Fruit fly (Drosophila melanogaster): ENCODE data around the gene Rlb1.

Gene Rlb1

dm6 chr3R:9555334-9555974 lies 42.3 kb downstream of the Rlb1 start, which contains the start of the genes CG9386 and BckdhA:
Gene CG9386 (minus strand): TSS chr3R:9555408.
Gene BckdhA (plus strand): TSS chr3R:9555785.
- peak in 1 of 2 experiments; percentile 62 for TF ChIP-seq foxo (GFP tag; optimal IDR thresholded peaks at IDR 0.05)
- no peak for TF ChIP-seq N (GFP tag; optimal IDR thresholded peaks at IDR 0.05)
- TF ChIP-seq Hr78 (GFP tag; optimal IDR thresholded peaks at IDR 0.05): no peak
- no peak for TF ChIP-seq dmrt93B (GFP tag; optimal IDR thresholded peaks at IDR 0.05)
- TF ChIP-seq OdsH (GFP tag; optimal IDR thresholded peaks at IDR 0.05): peak; percentile 21
- no peak for TF ChIP-seq Abd-B (GFP tag; optimal IDR thresholded peaks at IDR 0.05)
- peak; percentile 13 for TF ChIP-seq ey (GFP tag; optimal IDR thresholded peaks at IDR 0.05)
- peak; percentile 31 for TF ChIP-seq HLH106 (tag; optimal IDR thresholded peaks at IDR 0.05)
- no peak for TF ChIP-seq lola (GFP tag; optimal IDR thresholded peaks at IDR 0.05)
- no peak for TF ChIP-seq GATAd (GFP tag; optimal IDR thresholded peaks at IDR 0.05)
- TF ChIP-seq Hnf4 (GFP tag; optimal IDR thresholded peaks at IDR 0.05): no peak
- TF ChIP-seq fru (GFP tag; optimal IDR thresholded peaks at IDR 0.05): peak; percentile 41
- TF ChIP-seq Rel (GFP tag; optimal IDR thresholded peaks at IDR 0.05): no peak
- TF ChIP-seq Rel (tag; optimal IDR thresholded peaks at IDR 0.05): peak; percentile 82
- peak; percentile 54 for TF ChIP-seq rgr (GFP tag; optimal IDR thresholded peaks at IDR 0.05)
- TF ChIP-seq dl (GFP tag; optimal IDR thresholded peaks at IDR 0.05; ENCODE audit: insufficient read depth in 1 of 2, partially characterized antibody in 2 of 2): no peak
- no peak for TF ChIP-seq sv (GFP tag; optimal IDR thresholded peaks at IDR 0.05)
- peak; percentile 48 for TF ChIP-seq Hr83 (GFP tag; optimal IDR thresholded peaks at IDR 0.05; ENCODE audit: poor library complexity, severe bottlenecking)
- TF ChIP-seq brk (GFP tag; optimal IDR thresholded peaks at IDR 0.05): no peak
- peak; percentile 57 for TF ChIP-seq h (GFP tag; optimal IDR thresholded peaks at IDR 0.05)
- no peak for TF ChIP-seq tai (GFP tag; optimal IDR thresholded peaks at IDR 0.05)
- TF ChIP-seq br (GFP tag; optimal IDR thresholded peaks at IDR 0.05): no peak
- TF ChIP-seq Mio (GFP tag; optimal IDR thresholded peaks at IDR 0.05): no peak
- TF ChIP-seq sage (GFP tag; optimal IDR thresholded peaks at IDR 0.05): no peak
- TF ChIP-seq Dfd (GFP tag; optimal IDR thresholded peaks at IDR 0.05): no peak
- TF ChIP-seq CG32264 (GFP tag; optimal IDR thresholded peaks at IDR 0.05): no peak
- no peak for TF ChIP-seq pan (optimal IDR thresholded peaks at IDR 0.05)
- TF ChIP-seq Sp1 (GFP tag; optimal IDR thresholded peaks at IDR 0.05): peak; percentile 48
- TF ChIP-seq Dif (GFP tag; optimal IDR thresholded peaks at IDR 0.05; ENCODE audit: partially characterized antibody): no peak
- TF ChIP-seq usp (GFP tag; optimal IDR thresholded peaks at IDR 0.05): no peak
- TF ChIP-seq psq (GFP tag; optimal IDR thresholded peaks at IDR 0.05): peak; percentile 40
- peak; percentile 48 for TF ChIP-seq woc (GFP tag; optimal IDR thresholded peaks at IDR 0.05)
- no peak for TF ChIP-seq CrebA (GFP tag; optimal IDR thresholded peaks at IDR 0.05; ENCODE audit: borderline replicate concordance)
- no peak for TF ChIP-seq Myc (optimal IDR thresholded peaks at IDR 0.05)
- no peak for TF ChIP-seq CG9705 (GFP tag; optimal IDR thresholded peaks at IDR 0.05)
- no peak for TF ChIP-seq Vsx2 (GFP tag; optimal IDR thresholded peaks at IDR 0.05; ENCODE audit: partially characterized antibody)
- no peak for TF ChIP-seq jim (GFP tag; optimal IDR thresholded peaks at IDR 0.05)
- TF ChIP-seq Jra (GFP tag; optimal IDR thresholded peaks at IDR 0.05): peak; percentile 18
- TF ChIP-seq dsf (GFP tag; optimal IDR thresholded peaks at IDR 0.05; ENCODE audit: borderline replicate concordance): no peak

- TF ChIP-seq N (GFP tag; optimal IDR thresholded peaks at IDR 0.05): no peak
- TF ChIP-seq Jra (GFP tag; optimal IDR thresholded peaks at IDR 0.05): peak; percentile 73
- no peak for TF ChIP-seq Hnf4 (GFP tag; optimal IDR thresholded peaks at IDR 0.05)
- TF ChIP-seq dl (GFP tag; optimal IDR thresholded peaks at IDR 0.05; ENCODE audit: insufficient read depth in 1 of 2, partially characterized antibody in 2 of 2): no peak
- TF ChIP-seq Rel (GFP tag; optimal IDR thresholded peaks at IDR 0.05): no peak
- TF ChIP-seq Rel (tag; optimal IDR thresholded peaks at IDR 0.05): peak; percentile 50
- peak; percentile 57 for TF ChIP-seq OdsH (GFP tag; optimal IDR thresholded peaks at IDR 0.05)
- no peak for TF ChIP-seq Hr78 (GFP tag; optimal IDR thresholded peaks at IDR 0.05)
- no peak for TF ChIP-seq tai (GFP tag; optimal IDR thresholded peaks at IDR 0.05)
- peak; percentile 40 for TF ChIP-seq sv (GFP tag; optimal IDR thresholded peaks at IDR 0.05)
- no peak for TF ChIP-seq Mio (GFP tag; optimal IDR thresholded peaks at IDR 0.05)
- peak in 1 of 2 experiments; percentile 78 for TF ChIP-seq foxo (GFP tag; optimal IDR thresholded peaks at IDR 0.05)
- TF ChIP-seq woc (GFP tag; optimal IDR thresholded peaks at IDR 0.05): peak; percentile 67
- peak; percentile 67 for TF ChIP-seq Sp1 (GFP tag; optimal IDR thresholded peaks at IDR 0.05)
- peak; percentile 73 for TF ChIP-seq HLH106 (tag; optimal IDR thresholded peaks at IDR 0.05)
- no peak for TF ChIP-seq Dif (GFP tag; optimal IDR thresholded peaks at IDR 0.05; ENCODE audit: partially characterized antibody)
- TF ChIP-seq h (GFP tag; optimal IDR thresholded peaks at IDR 0.05): peak; percentile 81
- TF ChIP-seq dsf (GFP tag; optimal IDR thresholded peaks at IDR 0.05; ENCODE audit: borderline replicate concordance): no peak
- peak; percentile 67 for TF ChIP-seq Myc (optimal IDR thresholded peaks at IDR 0.05)
- TF ChIP-seq br (GFP tag; optimal IDR thresholded peaks at IDR 0.05): no peak
- TF ChIP-seq CG9705 (GFP tag; optimal IDR thresholded peaks at IDR 0.05): peak; percentile 61
- peak; percentile 73 for TF ChIP-seq ey (GFP tag; optimal IDR thresholded peaks at IDR 0.05)
- peak; percentile 71 for TF ChIP-seq rgr (GFP tag; optimal IDR thresholded peaks at IDR 0.05)
- TF ChIP-seq fru (GFP tag; optimal IDR thresholded peaks at IDR 0.05): peak; percentile 75
- TF ChIP-seq Vsx2 (GFP tag; optimal IDR thresholded peaks at IDR 0.05; ENCODE audit: partially characterized antibody): no peak
- peak; percentile 66 for TF ChIP-seq psq (GFP tag; optimal IDR thresholded peaks at IDR 0.05)
Observed at dm6 chr3R:9559413-9560014, 46.4 kb downstream of the Rlb1 start, which contains the start of the genes AP-1mu and MBD-like. Gene AP-1mu (minus strand): TSS chr3R:9559525. Gene MBD-like (plus strand): TSS chr3R:9559760.

Measured in whole organism, wandering third instar larva.